Fruit fly (Drosophila melanogaster): ENCODE measurements around the gene CG32006.

CG32006 gene

DNA sequence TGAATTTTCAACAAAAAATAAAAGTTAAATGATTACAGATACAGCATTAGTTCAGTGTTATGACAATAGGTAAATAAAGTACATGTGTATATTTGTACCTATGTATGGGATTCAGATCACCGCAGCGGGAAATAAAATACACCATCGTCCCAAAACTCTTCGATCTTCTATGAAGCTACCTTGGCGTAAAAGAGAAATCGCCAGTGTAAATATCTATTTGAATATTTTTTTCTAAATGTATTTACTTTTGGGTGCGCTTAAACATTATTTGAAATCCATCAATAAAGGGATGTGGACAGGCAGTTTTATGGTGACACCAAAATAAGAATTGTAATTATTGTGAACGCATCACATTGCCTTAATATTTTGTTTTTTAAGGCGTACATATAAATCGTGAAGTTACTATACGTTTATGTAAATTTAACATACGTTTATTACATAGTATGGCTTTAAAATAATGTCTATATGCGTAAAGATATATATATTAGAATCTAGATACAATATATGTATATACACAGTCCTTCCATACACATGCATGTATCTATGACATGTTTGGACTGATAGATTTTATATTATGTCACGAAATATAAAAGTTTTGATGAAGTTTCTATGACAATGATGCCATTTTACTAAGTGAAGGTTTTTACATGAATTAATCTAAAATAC lies 18.5 kb upstream of the CG32006 start, which contains the start of gene anne (continued):
- TF ChIP-seq nmo (GFP tag; optimal IDR thresholded peaks at IDR 0.05), result no peak
- no peak for TF ChIP-seq bowl (GFP tag; IDR thresholded peaks at IDR 0.05)
- no peak for TF ChIP-seq CG9817 (tag; optimal IDR thresholded peaks at IDR 0.05)
- peak; percentile 92 for TF ChIP-seq CG4617 (GFP tag; optimal IDR thresholded peaks at IDR 0.05; ENCODE audit: borderline replicate concordance)
- TF ChIP-seq chif (GFP tag; optimal IDR thresholded peaks at IDR 0.05), result no peak
- no peak for TF ChIP-seq bigmax (GFP tag; optimal IDR thresholded peaks at IDR 0.05)
- peak; percentile 4 for TF ChIP-seq CG1233 (GFP tag; optimal IDR thresholded peaks at IDR 0.05)
- peak; percentile 98 for TF ChIP-seq CG17802 (tag; optimal IDR thresholded peaks at IDR 0.05)
- TF ChIP-seq tin (GFP tag; optimal IDR thresholded peaks at IDR 0.05), result no peak
- TF ChIP-seq CG9876 (GFP tag; optimal IDR thresholded peaks at IDR 0.05), result no peak
- TF ChIP-seq CG32767 (GFP tag; IDR thresholded peaks at IDR 0.05), result 0 out of 2 replicates have a peak, but pooled peaks have one; percentile 47
- TF ChIP-seq CG11085 (GFP tag; IDR thresholded peaks at IDR 0.05), result no peak
- TF ChIP-seq CG3838 (GFP tag; optimal IDR thresholded peaks at IDR 0.05), result no peak
- TF ChIP-seq CG11093 (GFP tag; IDR thresholded peaks at IDR 0.05), result no peak
- TF ChIP-seq CG3281 (GFP tag; optimal IDR thresholded peaks at IDR 0.05), result no peak
- no peak for TF ChIP-seq HLH4C (GFP tag; IDR thresholded peaks at IDR 0.05; ENCODE audit: partially characterized antibody)
- no peak for TF ChIP-seq Camta (GFP tag; optimal IDR thresholded peaks at IDR 0.05)
- no peak for TF ChIP-seq jumu (GFP tag; optimal IDR thresholded peaks at IDR 0.05)
- TF ChIP-seq CG2712 (tag; optimal IDR thresholded peaks at IDR 0.05), result peak; percentile 64
- TF ChIP-seq CG10321 (GFP tag; IDR thresholded peaks at IDR 0.05), result no peak
- TF ChIP-seq her (GFP tag; optimal IDR thresholded peaks at IDR 0.05), result no peak
- TF ChIP-seq croc (GFP tag; conservative IDR thresholded peaks at IDR 0.05), result no peak
- no peak for TF ChIP-seq pita (GFP tag; optimal IDR thresholded peaks at IDR 0.05)
- peak; percentile 21 for TF ChIP-seq CG33213 (GFP tag; optimal IDR thresholded peaks at IDR 0.05)
- TF ChIP-seq CG12104 (GFP tag; optimal IDR thresholded peaks at IDR 0.05), result no peak
- TF ChIP-seq ERR (GFP tag; optimal IDR thresholded peaks at IDR 0.05), result no peak
- TF ChIP-seq Stat92E (GFP tag; optimal IDR thresholded peaks at IDR 0.05), result no peak
- peak; percentile 83; the same call in 2 of the 3 replicates for TF ChIP-seq CG2199 (GFP tag; IDR thresholded peaks at IDR 0.05)
- TF ChIP-seq bsh (GFP tag; optimal IDR thresholded peaks at IDR 0.05), result no peak
- TF ChIP-seq CG3163 (GFP tag; optimal IDR thresholded peaks at IDR 0.05), result no peak
- TF ChIP-seq Ada2b (GFP tag; IDR thresholded peaks at IDR 0.05), result no peak
- TF ChIP-seq gcm (GFP tag; optimal IDR thresholded peaks at IDR 0.05), result no peak
- no peak for TF ChIP-seq CG9609 (GFP tag; optimal IDR thresholded peaks at IDR 0.05)
- TF ChIP-seq Ets97D (GFP tag; optimal IDR thresholded peaks at IDR 0.05), result peak; percentile 68
- TF ChIP-seq HLHmδ (GFP tag; optimal IDR thresholded peaks at IDR 0.05), result no peak
- no peak for TF ChIP-seq sc (optimal IDR thresholded peaks at IDR 0.05)
- TF ChIP-seq sc (GFP tag; optimal IDR thresholded peaks at IDR 0.05), result no peak
- TF ChIP-seq CG17361 (GFP tag; IDR thresholded peaks at IDR 0.05), result 0 out of 3 replicates have a peak, but pooled peaks have one; percentile 36
- peak; percentile 35 for TF ChIP-seq slou (GFP tag; optimal IDR thresholded peaks at IDR 0.05)
- TF ChIP-seq tna (GFP tag; IDR thresholded peaks at IDR 0.05; ENCODE audit: partially characterized antibody), result no peak
- no peak for TF ChIP-seq Hr51 (GFP tag; optimal IDR thresholded peaks at IDR 0.05)
- no peak for TF ChIP-seq CG2202 (tag; optimal IDR thresholded peaks at IDR 0.05)
- TF ChIP-seq btn (GFP tag; optimal IDR thresholded peaks at IDR 0.05), result no peak
- no peak for TF ChIP-seq chm (GFP tag; IDR thresholded peaks at IDR 0.05)
- no peak for TF ChIP-seq cas (GFP tag; IDR thresholded peaks at IDR 0.05)
- no peak for TF ChIP-seq Six4 (GFP tag; optimal IDR thresholded peaks at IDR 0.05)
- no peak for TF ChIP-seq gsb (GFP tag; IDR thresholded peaks at IDR 0.05)
- TF ChIP-seq Fer1 (GFP tag; optimal IDR thresholded peaks at IDR 0.05), result no peak
- TF ChIP-seq Scr (GFP tag; IDR thresholded peaks at IDR 0.05; ENCODE audit: partially characterized antibody), result no peak
- TF ChIP-seq lov (optimal IDR thresholded peaks at IDR 0.05), result no peak
- TF ChIP-seq lov (GFP tag; IDR thresholded peaks at IDR 0.05), result no peak

Measured in whole organism, embryonic.